Worm (Caenorhabditis elegans) whole organism, midembryonic: Measurements from ENCODE around the gene F45D3.1.

Experiments used
- T22C8.4 ChIP-seq: fragments of 200-800 bp; sonication (Bioruptor generic); IDR thresholded peaks from 2 replicates; pipeline ENCODE4 v1.3.6; 2022; ENCODE audit warnings: missing genetic modification characterization, missing compliant biosample characterization
- cog-1 ChIP-seq: sonication (generic microtip); optimal IDR thresholded peaks from 2 replicates; lab custom pipeline; 2016; ENCODE audit warnings: missing genetic modification characterization, missing compliant biosample characterization
- flt-1 ChIP-seq: fragments of 200-800 bp; sonication (Bioruptor generic); IDR thresholded peaks from 2 replicates; pipeline ENCODE4 v1.3.6; 2022; ENCODE audit warnings: missing genetic modification characterization, missing compliant biosample characterization
- klf-2 ChIP-seq: fragments of 200-800 bp; sonication (Bioruptor generic); conservative IDR thresholded peaks from 2 replicates; pipeline ENCODE4 v1.3.6; 2022; ENCODE audit warnings: missing genetic modification reagents, missing genetic modification characterization, missing compliant biosample characterization
- med-1 ChIP-seq: sonication (generic microtip); optimal IDR thresholded peaks from 2 replicates; lab custom pipeline; 2017; ENCODE audit warnings: missing genetic modification characterization, mild to moderate bottlenecking, missing compliant biosample characterization, antibody characterized with exemption, missing genetic modification reagents; ENCODE audit not compliant: insufficient read depth
- ref-1 ChIP-seq: fragments of 200-800 bp; sonication (Bioruptor generic); conservative IDR thresholded peaks from 2 replicates; pipeline ENCODE4 v1.3.6; 2022; ENCODE audit warnings: missing genetic modification reagents, missing genetic modification characterization, missing compliant biosample characterization
- tab-1 ChIP-seq: fragments of 200-800 bp; sonication (Bioruptor generic); IDR thresholded peaks from 2 replicates; pipeline ENCODE4 v1.3.6; 2022; ENCODE audit warnings: missing genetic modification characterization, missing compliant biosample characterization
- ztf-23 ChIP-seq: fragments of 200-800 bp; sonication (Bioruptor generic); IDR thresholded peaks from 2 replicates; pipeline ENCODE4 v1.3.6; 2022; ENCODE audit warnings: missing genetic modification reagents, missing genetic modification characterization, missing compliant biosample characterization
- ztf-29 ChIP-seq: fragments of 200-800 bp; sonication (Bioruptor generic); IDR thresholded peaks from 2 replicates; pipeline ENCODE4 v1.3.6; 2022; ENCODE audit warnings: missing genetic modification reagents, missing genetic modification characterization, missing compliant biosample characterization

Gene F45D3.1

ce11 chrV:12560328-12560782 is 33.5 kb downstream of the F45D3.1 start, which contains the start of gene sel-1:
TSS of gene sel-1 (plus strand) at chrV:12560732.
- TF ChIP-seq cog-1 (tag; lab: Kevin White, UChicago), result no peak
- TF ChIP-seq ztf-29 (GFP tag; lab: Robert Waterston, UW), result no peak
- TF ChIP-seq ztf-23 (GFP tag; lab: Robert Waterston, UW), result no peak
- no peak for TF ChIP-seq tab-1

DNA sequence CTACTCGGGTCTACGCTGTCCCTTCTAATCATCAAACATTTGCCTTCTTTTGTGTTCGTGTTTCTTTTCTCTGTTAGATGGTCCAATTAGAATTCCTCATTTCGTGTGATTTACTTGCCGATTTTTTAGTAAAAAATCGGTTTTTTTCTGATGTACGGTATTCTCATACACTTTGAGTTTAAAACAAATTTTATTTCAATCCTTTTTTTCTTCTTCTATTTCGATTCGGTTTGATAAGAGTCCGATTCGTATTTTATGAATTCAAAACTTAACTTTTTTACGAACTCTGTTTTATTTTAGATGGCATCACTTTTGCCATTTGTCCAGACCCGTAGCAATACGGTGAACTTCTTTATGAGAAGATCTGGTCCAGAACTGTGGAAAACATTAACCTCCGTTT is 36.3 kb downstream of the F45D3.1 start, which contains the start of gene mrps-5:
Gene mrps-5 (plus strand): TSS at position 301 of the 400 bp plus-strand sequence.
- no peak for TF ChIP-seq flt-1 (GFP tag; lab: Robert Waterston, UW)
- no peak for TF ChIP-seq T22C8.4 (GFP tag; lab: Robert Waterston, UW)
- no peak for TF ChIP-seq tab-1
- TF ChIP-seq ztf-29 (GFP tag; lab: Robert Waterston, UW), result no peak

DNA sequence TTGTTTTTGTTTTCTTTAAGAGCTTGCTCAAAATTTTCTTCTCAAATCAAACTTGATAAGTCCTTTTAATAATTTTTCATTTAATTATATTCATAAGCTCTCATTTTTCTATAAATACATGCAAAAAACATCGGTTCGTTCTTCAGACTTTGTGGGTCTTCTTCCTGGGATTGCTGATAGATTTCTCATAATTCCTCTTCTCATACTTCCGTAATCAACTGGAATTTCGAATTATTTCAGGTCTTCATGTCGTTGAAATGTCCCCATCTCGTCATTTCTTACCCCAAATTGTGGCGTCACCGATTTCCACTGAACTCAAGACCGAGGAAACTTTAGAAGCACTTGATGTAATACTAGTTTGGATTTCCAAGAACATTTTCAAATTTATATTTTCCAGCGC is 38.0 kb downstream of the F45D3.1 start:
- TF ChIP-seq klf-2 (GFP tag; lab: Robert Waterston, UW) (no peak), flt-1 (GFP tag; lab: Robert Waterston, UW) (no peak), ztf-23 (GFP tag; lab: Robert Waterston, UW) (no peak), med-1 (GFP tag; lab: Kevin White, UChicago) (no peak), T22C8.4 (GFP tag; lab: Robert Waterston, UW) (no peak), cog-1 (tag; lab: Kevin White, UChicago) (no peak), ztf-29 (GFP tag; lab: Robert Waterston, UW) (no peak), ref-1 (GFP tag; lab: Robert Waterston, UW) (no peak), tab-1 (no peak)

DNA sequence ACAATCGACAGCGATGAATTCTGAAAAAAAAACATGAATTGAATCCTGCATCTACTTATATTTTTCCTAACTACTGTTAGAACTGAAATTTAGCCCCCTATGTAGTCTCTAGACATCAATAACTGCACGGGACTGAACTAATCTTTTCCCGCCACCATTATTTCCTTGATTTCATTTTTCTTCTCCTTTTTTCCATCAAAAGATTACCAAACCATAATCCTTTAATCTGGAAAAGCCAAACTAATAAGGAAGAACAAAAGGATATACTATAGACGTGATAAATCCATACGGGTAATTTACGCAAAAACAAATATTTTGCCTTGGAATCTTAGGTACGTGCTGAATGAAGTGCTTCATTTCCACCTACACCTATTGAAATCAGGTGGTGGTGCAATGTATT is 40.5 kb downstream of the F45D3.1 start:
- no peak for TF ChIP-seq klf-2 (GFP tag; lab: Robert Waterston, UW)
- TF ChIP-seq cog-1 (tag; lab: Kevin White, UChicago), result no peak
- no peak for TF ChIP-seq tab-1
- no peak for TF ChIP-seq T22C8.4 (GFP tag; lab: Robert Waterston, UW)
- no peak for TF ChIP-seq flt-1 (GFP tag; lab: Robert Waterston, UW)
- no peak for TF ChIP-seq ref-1 (GFP tag; lab: Robert Waterston, UW)
- TF ChIP-seq med-1 (GFP tag; lab: Kevin White, UChicago), result no peak

DNA sequence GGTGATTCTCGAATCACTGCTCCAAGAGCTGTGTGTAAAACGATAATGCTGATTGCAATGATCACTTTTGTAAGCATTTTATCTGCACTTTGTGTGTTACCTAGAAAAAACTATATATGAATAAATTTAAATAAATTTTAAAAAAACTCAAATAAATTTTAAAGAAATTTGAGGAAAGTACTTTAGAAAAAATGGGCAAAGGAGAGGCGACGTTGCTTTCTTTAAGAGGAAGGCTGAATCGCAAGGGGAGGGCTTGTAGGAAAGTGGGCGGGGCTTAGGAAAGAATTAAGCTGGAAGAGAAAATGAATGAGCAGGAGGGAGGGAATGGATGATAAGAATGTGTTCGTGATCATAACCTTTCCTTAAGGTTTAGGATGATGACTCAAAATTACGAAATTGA is 41.0 kb downstream of the F45D3.1 start, which contains the start of gene E02A10.4:
Gene E02A10.4 (minus strand): TSS at position 101 of the 400 bp plus-strand sequence.
- TF ChIP-seq cog-1 (tag; lab: Kevin White, UChicago) (no peak), flt-1 (GFP tag; lab: Robert Waterston, UW) (no peak), med-1 (GFP tag; lab: Kevin White, UChicago) (no peak), tab-1 (no peak), T22C8.4 (GFP tag; lab: Robert Waterston, UW) (no peak), klf-2 (GFP tag; lab: Robert Waterston, UW) (no peak), ref-1 (GFP tag; lab: Robert Waterston, UW) (no peak), ztf-29 (GFP tag; lab: Robert Waterston, UW) (no peak), ztf-23 (GFP tag; lab: Robert Waterston, UW) (no peak)

ce11 chrV:12570271-12570670 is 43.4 kb downstream of the F45D3.1 start:
- no peak for TF ChIP-seq cog-1 (tag; lab: Kevin White, UChicago)
- no peak for TF ChIP-seq ref-1 (GFP tag; lab: Robert Waterston, UW)

- TF ChIP-seq cog-1 (tag; lab: Kevin White, UChicago) (no peak), klf-2 (GFP tag; lab: Robert Waterston, UW) (no peak), med-1 (GFP tag; lab: Kevin White, UChicago) (no peak), T22C8.4 (GFP tag; lab: Robert Waterston, UW) (no peak), tab-1 (no peak), flt-1 (GFP tag; lab: Robert Waterston, UW) (no peak), ztf-29 (GFP tag; lab: Robert Waterston, UW) (no peak)
These were observed 49.0 kb downstream of the F45D3.1 start for ce11 chrV:12575846-12576245.

DNA sequence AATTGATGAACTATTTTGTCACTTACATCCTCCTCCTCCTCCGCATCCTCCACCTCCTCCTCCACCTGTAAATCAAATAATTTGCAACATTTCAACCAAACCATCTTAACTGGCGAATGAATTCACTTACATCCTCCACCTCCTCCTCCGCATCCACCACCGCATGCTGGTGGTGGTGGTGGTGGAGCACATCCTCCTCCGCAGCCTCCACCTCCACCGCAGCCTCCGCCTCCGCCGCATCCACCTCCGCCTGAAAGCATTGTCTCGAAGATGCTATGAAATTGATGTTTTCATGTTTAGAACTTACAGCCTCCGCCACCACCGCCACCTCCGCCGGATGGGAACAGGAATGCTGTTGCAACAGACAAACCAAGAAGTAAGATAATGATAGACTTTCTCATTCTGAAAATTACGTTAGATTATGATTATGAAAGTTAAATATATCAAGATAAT is 49.7 kb downstream of the F45D3.1 start, which contains the start of gene grl-23:
Gene grl-23 (minus strand): TSS at position 403 of the 453 bp plus-strand sequence.
- TF ChIP-seq ztf-29 (GFP tag; lab: Robert Waterston, UW) (no peak), cog-1 (tag; lab: Kevin White, UChicago) (no peak), ref-1 (GFP tag; lab: Robert Waterston, UW) (no peak), klf-2 (GFP tag; lab: Robert Waterston, UW) (no peak), ztf-23 (GFP tag; lab: Robert Waterston, UW) (no peak), med-1 (GFP tag; lab: Kevin White, UChicago) (no peak), tab-1 (no peak), flt-1 (GFP tag; lab: Robert Waterston, UW) (no peak), T22C8.4 (GFP tag; lab: Robert Waterston, UW) (no peak)
